Fruit fly (Drosophila melanogaster) whole organism, embryonic: Measurements from ENCODE around the gene Pino.

Source experiments
- CG6254 ChIP-seq: fragments of 200-800 bp; sonication (Bioruptor generic); optimal IDR thresholded peaks from 3 replicates; lab custom pipeline; 2017; ENCODE audit warnings: mild to moderate bottlenecking, missing biosample characterization, missing genetic modification reagents, missing genetic modification characterization
- CG6654 ChIP-seq: fragments of 200-800 bp; sonication (Bioruptor generic); optimal IDR thresholded peaks from 2 replicates; lab custom pipeline; 2017; ENCODE audit warnings: missing biosample characterization, mild to moderate bottlenecking, missing genetic modification characterization
- Dfd ChIP-seq, 2 experiments: fragments of >200 bp; optimal IDR thresholded peaks; 2 replicates each; lab custom pipeline; 2017; ENCODE audit warnings: missing biosample characterization in 2 of 2, missing genetic modification characterization in 2 of 2
- ERR ChIP-seq: fragments of 200-800 bp; sonication (Bioruptor generic); optimal IDR thresholded peaks from 2 replicates; lab custom pipeline; 2016; ENCODE audit warnings: missing biosample characterization, missing genetic modification characterization
- HmgZ ChIP-seq: fragments of 200-800 bp; sonication (Bioruptor generic); optimal IDR thresholded peaks from 2 replicates; lab custom pipeline; 2018; ENCODE audit warnings: missing biosample characterization, mild to moderate bottlenecking, missing genetic modification characterization
- NC2β ChIP-seq: fragments of 200-800 bp; sonication (Bioruptor generic); optimal IDR thresholded peaks from 2 replicates; lab custom pipeline; 2016; ENCODE audit warnings: missing biosample characterization, missing genetic modification characterization
- Neu2 ChIP-seq: fragments of 200-800 bp; sonication (Bioruptor generic); optimal IDR thresholded peaks from 3 replicates; lab custom pipeline; 2016; ENCODE audit warnings: missing biosample characterization, missing genetic modification characterization, borderline replicate concordance
- chn ChIP-seq: fragments of 200-800 bp; sonication (Bioruptor generic); optimal IDR thresholded peaks from 2 replicates; lab custom pipeline; 2016; ENCODE audit warnings: missing biosample characterization, missing genetic modification characterization
- psq ChIP-seq: fragments of 200-800 bp; sonication (Bioruptor generic); optimal IDR thresholded peaks from 2 replicates; lab custom pipeline; 2017; ENCODE audit warnings: missing biosample characterization, missing genetic modification characterization
- stc ChIP-seq: fragments of 200-800 bp; sonication (Bioruptor generic); IDR thresholded peaks from 2 replicates; pipeline ENCODE4 v1.3.6; 2022; ENCODE audit warnings: missing biosample characterization, missing genetic modification characterization

dm6 chr2L:1143286-1143685 lies 14.5 kb upstream of the Pino start:
- TF ChIP-seq CG6254 (GFP tag; lab: Kevin White, UChicago) (no peak), stc (GFP tag; lab: Robert Waterston, UW) (no peak), psq (GFP tag; lab: Kevin White, UChicago) (no peak), Dfd (GFP tag; optimal IDR thresholded peaks at IDR 0.05; lab: Kevin White, UChicago) (no peak), chn (GFP tag; lab: Kevin White, UChicago) (no peak), ERR (peak; percentile 87), NC2β (GFP tag; lab: Kevin White, UChicago) (no peak), CG6654 (GFP tag; lab: Kevin White, UChicago) (no peak), Neu2 (no peak), HmgZ (tag; lab: Kevin White, UChicago) (no peak)
